Worm (Caenorhabditis elegans): ENCODE data around the gene srbc-6.

DNA sequence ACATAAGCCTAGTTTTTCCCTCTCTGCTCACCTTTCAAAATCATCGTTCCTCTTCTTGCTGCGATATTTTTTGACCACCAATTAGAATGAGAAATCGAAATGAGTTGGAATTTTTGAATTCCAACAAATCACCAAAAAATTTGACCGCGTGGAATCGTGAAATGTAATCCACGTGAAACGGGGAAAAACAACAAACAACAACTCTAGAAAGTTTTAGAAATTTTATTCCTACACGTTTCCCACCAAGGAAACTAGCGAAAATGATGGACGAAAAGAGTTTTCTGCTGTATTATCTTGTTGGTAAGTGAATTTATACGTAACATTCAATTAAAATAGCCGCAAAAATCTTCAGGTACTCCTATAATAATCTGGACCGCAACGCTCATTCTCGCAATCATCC, 31.4 kb upstream of the srbc-6 start, which contains the start of the genes irld-3 and F02C9.1:
- TF ChIP-seq nhr-237 (tag; optimal IDR thresholded peaks at IDR 0.05): no peak
- no peak for TF ChIP-seq egl-27 (tag; optimal IDR thresholded peaks at IDR 0.05)
